Fruit fly (Drosophila melanogaster) whole organism, embryonic: ENCODE data around the gene Grip128.
A peak's percentile ranks its signal among the peaks of the same experiment; 100 is the strongest.

Experiments used
- Adf1 ChIP-seq: fragments of 200-800 bp; sonication (Bioruptor generic); IDR thresholded peaks from 2 replicates; pipeline ENCODE4 v1.3.6; 2022; ENCODE audit warnings: missing biosample characterization, missing genetic modification characterization
- Antp ChIP-seq: fragments of 200-800 bp; sonication (Bioruptor generic); optimal IDR thresholded peaks from 3 replicates; lab custom pipeline; 2016; ENCODE audit warnings: missing biosample characterization, missing genetic modification characterization
- Atf6 ChIP-seq: fragments of 200-800 bp; sonication (Bioruptor generic); IDR thresholded peaks from 2 replicates; pipeline ENCODE4 v1.3.6; 2022; ENCODE audit warnings: missing biosample characterization, missing genetic modification characterization
- B-H1 ChIP-seq: fragments of 200-800 bp; sonication (Bioruptor generic); IDR thresholded peaks from 3 replicates; pipeline ENCODE4 v1.3.6; 2022; ENCODE audit warnings: missing biosample characterization, missing genetic modification characterization
- CG10366 ChIP-seq: fragments of 200-800 bp; sonication (Bioruptor generic); IDR thresholded peaks from 2 replicates; pipeline ENCODE4 v1.3.6; 2022; ENCODE audit warnings: missing biosample characterization, missing genetic modification characterization
- CG11456 ChIP-seq: fragments of 200-800 bp; sonication (Bioruptor generic); IDR thresholded peaks from 3 replicates; pipeline ENCODE4 v1.3.6; 2022; ENCODE audit warnings: missing biosample characterization, missing genetic modification characterization
- CG12155 ChIP-seq: fragments of 200-800 bp; sonication (Bioruptor generic); optimal IDR thresholded peaks from 3 replicates; lab custom pipeline; 2016; ENCODE audit warnings: missing biosample characterization, missing genetic modification characterization
- CG16779 ChIP-seq: fragments of 200-800 bp; sonication (Bioruptor generic); IDR thresholded peaks from 2 replicates; pipeline ENCODE4 v1.3.6; 2022; ENCODE audit warnings: missing biosample characterization, missing genetic modification characterization
- CG18619 ChIP-seq: fragments of 200-800 bp; sonication (Bioruptor generic); optimal IDR thresholded peaks from 3 replicates; lab custom pipeline; 2017; ENCODE audit warnings: missing biosample characterization, mild to moderate bottlenecking, missing genetic modification characterization
- CG18764 ChIP-seq: fragments of 200-800 bp; sonication (Bioruptor generic); optimal IDR thresholded peaks from 3 replicates; lab custom pipeline; 2016; ENCODE audit warnings: missing biosample characterization, missing genetic modification characterization
- CG2116 ChIP-seq: fragments of 200-800 bp; sonication (Bioruptor generic); optimal IDR thresholded peaks from 3 replicates; lab custom pipeline; 2018; ENCODE audit warnings: missing biosample characterization, mild to moderate bottlenecking, missing genetic modification characterization
- CG2875 ChIP-seq: fragments of 200-800 bp; sonication (Bioruptor generic); optimal IDR thresholded peaks from 2 replicates; lab custom pipeline; 2017; ENCODE audit warnings: missing biosample characterization, mild to moderate bottlenecking, missing genetic modification characterization, missing genetic modification reagents
- CG30020 ChIP-seq: fragments of 200-800 bp; optimal IDR thresholded peaks from 2 replicates; lab custom pipeline; 2019; ENCODE audit warnings: missing biosample characterization, mild to moderate bottlenecking, missing genetic modification characterization, moderate library complexity
- CG31388 ChIP-seq: fragments of 200-800 bp; sonication (Bioruptor generic); optimal IDR thresholded peaks from 2 replicates; lab custom pipeline; 2016; ENCODE audit warnings: missing biosample characterization, missing genetic modification characterization
- CG34422 ChIP-seq: fragments of 200-800 bp; sonication (Bioruptor generic); IDR thresholded peaks from 3 replicates; pipeline ENCODE4 v1.3.6; 2022; ENCODE audit warnings: missing biosample characterization, missing genetic modification characterization
- CG42726 ChIP-seq: fragments of 200-800 bp; sonication (Bioruptor generic); IDR thresholded peaks from 2 replicates; pipeline ENCODE4 v1.3.6; 2022; ENCODE audit warnings: missing biosample characterization, missing genetic modification characterization; ENCODE audit not compliant: partially characterized antibody
- CG6654 ChIP-seq: fragments of 200-800 bp; sonication (Bioruptor generic); optimal IDR thresholded peaks from 2 replicates; lab custom pipeline; 2017; ENCODE audit warnings: missing biosample characterization, mild to moderate bottlenecking, missing genetic modification characterization
- CG7556 ChIP-seq: fragments of 200-800 bp; sonication (Bioruptor generic); optimal IDR thresholded peaks from 2 replicates; lab custom pipeline; 2017; ENCODE audit warnings: missing biosample characterization, mild to moderate bottlenecking, missing genetic modification characterization
- CG8290 ChIP-seq, 3 experiments: fragments of 200-800 bp; sonication (Bioruptor generic); optimal IDR thresholded peaks; 2 replicates each; lab custom pipeline; 2016 to 2019; ENCODE audit warnings: missing biosample characterization in 3 of 3, missing genetic modification characterization in 3 of 3, mild to moderate bottlenecking in 2 of 3, moderate library complexity in 1 of 3
- CG9437 ChIP-seq: fragments of 200-800 bp; sonication (Bioruptor generic); optimal IDR thresholded peaks from 2 replicates; lab custom pipeline; 2018; ENCODE audit warnings: missing biosample characterization, mild to moderate bottlenecking, missing genetic modification characterization
- Ets65A ChIP-seq: fragments of 200-800 bp; sonication (Bioruptor generic); peaks from one replicate; lab custom pipeline; 2016; ENCODE audit warnings: missing biosample characterization, missing genetic modification characterization
- Ets97D ChIP-seq: fragments of 200-800 bp; sonication (Bioruptor generic); optimal IDR thresholded peaks from 3 replicates; lab custom pipeline; 2016; ENCODE audit warnings: missing biosample characterization, missing genetic modification characterization
- MTF-1 ChIP-seq: fragments of 200-800 bp; sonication (Bioruptor generic); optimal IDR thresholded peaks from 2 replicates; lab custom pipeline; 2018; ENCODE audit warnings: missing biosample characterization, mild to moderate bottlenecking, missing genetic modification characterization, borderline replicate concordance
- Myb ChIP-seq: fragments of 200-800 bp; sonication (Bioruptor generic); optimal IDR thresholded peaks from 2 replicates; lab custom pipeline; 2016; ENCODE audit warnings: missing biosample characterization, missing genetic modification characterization
- Nf-YA ChIP-seq: fragments of 200-800 bp; sonication (Bioruptor generic); IDR thresholded peaks from 2 replicates; pipeline ENCODE4 v1.3.6; 2022; ENCODE audit warnings: missing biosample characterization, missing genetic modification characterization
- Scr ChIP-seq: fragments of 200-800 bp; sonication (Bioruptor generic); IDR thresholded peaks from 2 replicates; pipeline ENCODE4 v1.3.6; 2022; ENCODE audit warnings: missing biosample characterization, missing genetic modification characterization; ENCODE audit not compliant: partially characterized antibody
- Ssrp ChIP-seq: fragments of 200-800 bp; sonication (Bioruptor generic); optimal IDR thresholded peaks from 2 replicates; lab custom pipeline; 2018; ENCODE audit warnings: missing biosample characterization, mild to moderate bottlenecking, missing genetic modification characterization, moderate library complexity
- Stat92E ChIP-seq, 3 experiments: fragments of >200 bp in 2 of 3; fragments of 200-800 bp in 1 of 3; sonication (Bioruptor generic) in 1 of 3; optimal IDR thresholded peaks; 2 replicates each; lab custom pipeline; 2017 to 2019; ENCODE audit warnings: missing biosample characterization in 3 of 3, missing genetic modification characterization in 3 of 3, mild to moderate bottlenecking in 1 of 3, moderate library complexity in 1 of 3
- chif ChIP-seq, 2 experiments: fragments of 200-800 bp; sonication (Bioruptor generic); optimal IDR thresholded peaks; 3 replicates each; lab custom pipeline; 2016; ENCODE audit warnings: missing biosample characterization in 2 of 2, missing genetic modification characterization in 2 of 2
- crp ChIP-seq, 2 experiments: fragments of 200-800 bp; sonication (Bioruptor generic); optimal IDR thresholded peaks; 2 replicates in 1 of 2; 3 replicates in 1 of 2; lab custom pipeline; 2017; ENCODE audit warnings: missing biosample characterization in 2 of 2, missing genetic modification characterization in 2 of 2, mild to moderate bottlenecking in 1 of 2, moderate library complexity in 1 of 2
- dmrt11E ChIP-seq: fragments of 200-800 bp; sonication (Bioruptor generic); optimal IDR thresholded peaks from 3 replicates; lab custom pipeline; 2018; ENCODE audit warnings: missing biosample characterization, mild to moderate bottlenecking, missing genetic modification characterization, moderate library complexity
- dmrt99B ChIP-seq: fragments of 200-800 bp; sonication (Bioruptor generic); optimal IDR thresholded peaks from 2 replicates; lab custom pipeline; 2018; ENCODE audit warnings: missing biosample characterization, mild to moderate bottlenecking, missing genetic modification characterization, moderate library complexity
- dysf ChIP-seq: fragments of 200-800 bp; sonication (Bioruptor generic); IDR thresholded peaks from 3 replicates; pipeline ENCODE4 v1.3.6; 2022; ENCODE audit warnings: missing biosample characterization, missing genetic modification characterization
- grau ChIP-seq: fragments of 200-800 bp; optimal IDR thresholded peaks from 3 replicates; lab custom pipeline; 2019; ENCODE audit warnings: missing biosample characterization, mild to moderate bottlenecking, missing genetic modification characterization, moderate library complexity
- gsb ChIP-seq: fragments of 200-800 bp; sonication (Bioruptor generic); IDR thresholded peaks from 2 replicates; pipeline ENCODE4 v1.3.6; 2022; ENCODE audit warnings: missing biosample characterization, missing genetic modification characterization
- lilli ChIP-seq: fragments of 200-800 bp; sonication (Bioruptor generic); optimal IDR thresholded peaks from 3 replicates; lab custom pipeline; 2016; ENCODE audit warnings: missing biosample characterization, missing genetic modification characterization
- nerfin-2 ChIP-seq: fragments of 200-800 bp; sonication (Bioruptor generic); IDR thresholded peaks from 2 replicates; pipeline ENCODE4 v1.3.6; 2022; ENCODE audit warnings: missing biosample characterization, missing genetic modification characterization; ENCODE audit not compliant: partially characterized antibody
- nom ChIP-seq: fragments of 200-800 bp; sonication (Bioruptor generic); optimal IDR thresholded peaks from 2 replicates; lab custom pipeline; 2017; ENCODE audit warnings: missing biosample characterization, missing genetic modification characterization, mild to moderate bottlenecking, moderate library complexity, missing genetic modification reagents
- prd ChIP-seq, 3 experiments: fragments of >200 bp in 2 of 3; fragments of 200-800 bp in 1 of 3; sonication (Bioruptor generic) in 1 of 3; optimal IDR thresholded peaks in 2 of 3; IDR thresholded peaks in 1 of 3; 2 replicates in 2 of 3; 3 replicates in 1 of 3; pipeline versions ENCODE4 v1.3.6 to Lab custom; 2017 to 2022; ENCODE audit warnings: missing biosample characterization in 1 of 3, missing genetic modification characterization in 1 of 3
- scrt ChIP-seq: fragments of 200-800 bp; sonication (Bioruptor generic); optimal IDR thresholded peaks from 2 replicates; lab custom pipeline; 2018; ENCODE audit warnings: missing biosample characterization, mild to moderate bottlenecking, missing genetic modification characterization, moderate library complexity
- sna ChIP-seq: fragments of 200-800 bp; sonication (Bioruptor generic); IDR thresholded peaks from 2 replicates; pipeline ENCODE4 v1.3.6; 2022; ENCODE audit warnings: missing biosample characterization, missing genetic modification characterization; ENCODE audit not compliant: partially characterized antibody
- sob ChIP-seq: fragments of 200-800 bp; sonication (Bioruptor generic); IDR thresholded peaks from 2 replicates; pipeline ENCODE4 v1.3.6; 2022; ENCODE audit warnings: missing biosample characterization, missing genetic modification characterization
- sug ChIP-seq: fragments of 200-800 bp; optimal IDR thresholded peaks from 2 replicates; lab custom pipeline; 2019; ENCODE audit warnings: missing biosample characterization, mild to moderate bottlenecking, missing genetic modification characterization, moderate library complexity
- tna ChIP-seq: fragments of 200-800 bp; sonication (Bioruptor generic); IDR thresholded peaks from 2 replicates; pipeline ENCODE4 v1.3.6; 2022; ENCODE audit warnings: missing biosample characterization, missing genetic modification characterization; ENCODE audit not compliant: partially characterized antibody
- ttk ChIP-seq: fragments of 200-800 bp; sonication (Bioruptor generic); IDR thresholded peaks from 2 replicates; pipeline ENCODE4 v2.1.2; 2022; ENCODE audit warnings: missing biosample characterization, missing genetic modification characterization
- unc-4 ChIP-seq: fragments of 200-800 bp; sonication (Bioruptor generic); IDR thresholded peaks from 2 replicates; pipeline ENCODE4 v1.3.6; 2022; ENCODE audit warnings: missing biosample characterization, missing genetic modification characterization; ENCODE audit not compliant: partially characterized antibody
- zfh2 ChIP-seq: fragments of 200-800 bp; sonication (Bioruptor generic); optimal IDR thresholded peaks from 2 replicates; lab custom pipeline; 2016; ENCODE audit warnings: missing biosample characterization, missing genetic modification characterization

The Grip128 gene

DNA sequence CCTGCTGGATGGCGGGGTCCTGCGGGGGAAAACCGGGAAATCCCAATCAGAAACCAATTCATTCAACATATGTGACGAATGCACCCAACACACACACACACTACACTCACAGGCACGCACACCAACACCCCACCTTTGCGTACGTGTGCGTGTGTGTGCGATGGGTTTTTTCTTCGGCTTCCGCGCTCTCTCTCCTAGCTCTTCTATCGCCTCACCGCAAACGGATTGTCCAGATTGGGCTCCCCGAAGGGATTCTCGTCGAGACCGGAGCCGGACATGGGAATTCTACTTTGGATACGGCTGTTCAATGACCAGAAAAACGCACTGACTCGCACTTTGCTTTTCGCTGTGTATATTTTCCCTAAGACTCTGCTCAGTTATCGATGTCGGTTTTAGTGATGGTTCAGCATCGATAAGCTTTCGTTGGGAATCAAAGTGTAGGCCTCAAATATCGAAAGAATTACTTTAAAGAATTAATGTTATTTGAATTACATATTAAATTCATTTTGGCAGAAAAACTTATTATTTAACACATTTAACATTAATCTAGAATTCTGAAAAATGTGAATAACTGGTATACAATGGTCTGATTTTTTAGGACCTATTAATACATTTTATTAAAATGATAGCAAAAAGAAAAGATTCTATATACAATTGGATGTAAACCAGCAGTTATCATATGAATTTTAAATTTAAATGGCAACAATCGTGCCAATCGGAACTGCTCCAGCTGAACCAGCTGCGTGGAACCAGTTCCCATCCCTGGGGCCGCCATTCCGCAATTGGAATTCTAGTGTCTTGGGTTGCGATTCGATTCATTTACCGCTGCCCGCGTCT is 22.2 kb downstream of the Grip128 start, which contains the start of the genes Scamp and Ahcy (continued):
- TF ChIP-seq CG7556 (peak; percentile 27), CG10366 (GFP tag; lab: Robert Waterston, UW) (no peak), Antp (no peak), dmrt11E (tag; lab: Kevin White, UChicago) (no peak), CG18619 (GFP tag; lab: Kevin White, UChicago) (no peak), CG2875 (GFP tag; lab: Kevin White, UChicago) (no peak), grau (tag; lab: Kevin White, UChicago) (peak; percentile 12), Nf-YA (GFP tag; lab: Robert Waterston, UW) (no peak), Ets97D (peak; percentile 15), CG42726 (GFP tag; lab: Robert Waterston, UW) (no peak), chif (GFP tag; optimal IDR thresholded peaks at IDR 0.05; lab: Kevin White, UChicago) (no peak), zfh2 (GFP tag; lab: Kevin White, UChicago) (no peak), Scr (GFP tag; lab: Robert Waterston, UW) (peak; percentile 68), Stat92E (GFP tag; optimal IDR thresholded peaks at IDR 0.05; lab: Kevin White, UChicago) (no peak), gsb (GFP tag; lab: Robert Waterston, UW) (no peak), CG11456 (no peak), sug (tag; lab: Kevin White, UChicago) (no peak), Ets65A (GFP tag; lab: Kevin White, UChicago) (peak; percentile 7), crp (GFP tag; optimal IDR thresholded peaks at IDR 0.05; lab: Kevin White, UChicago) (peak in 1 of 2 experiments; percentile 15), lilli (GFP tag; lab: Kevin White, UChicago) (peak; percentile 38), MTF-1 (GFP tag; lab: Kevin White, UChicago) (no peak), CG12155 (GFP tag; lab: Kevin White, UChicago) (no peak), B-H1 (GFP tag; lab: Robert Waterston, UW) (no peak), Ssrp (tag; lab: Kevin White, UChicago) (no peak), nom (GFP tag; lab: Kevin White, UChicago) (no peak), Atf6 (no peak), scrt (GFP tag; lab: Kevin White, UChicago) (no peak), tna (no peak), dmrt99B (tag; lab: Kevin White, UChicago) (no peak), Myb (GFP tag; lab: Kevin White, UChicago) (peak; percentile 22), CG16779 (GFP tag; lab: Robert Waterston, UW) (no peak), sob (no peak), CG6654 (GFP tag; lab: Kevin White, UChicago) (no peak), Adf1 (no peak), CG31388 (GFP tag; lab: Kevin White, UChicago) (no peak), CG18764 (GFP tag; lab: Kevin White, UChicago) (no peak), CG8290 (GFP tag; optimal IDR thresholded peaks at IDR 0.05; lab: Kevin White, UChicago) (peak; percentile 18), CG8290 (tag; optimal IDR thresholded peaks at IDR 0.05; lab: Kevin White, UChicago) (no peak), dysf (no peak), nerfin-2 (GFP tag; lab: Robert Waterston, UW) (0 out of 2 replicates have a peak, but pooled peaks have one; percentile 11), CG30020 (peak; percentile 38), unc-4 (GFP tag; lab: Robert Waterston, UW) (peak; percentile 55; the same call in 1 of the 2 replicates), CG34422 (GFP tag; lab: Robert Waterston, UW) (no peak), CG2116 (GFP tag; lab: Kevin White, UChicago) (peak; percentile 77), ttk (GFP tag; lab: Robert Waterston, UW) (no peak), prd (optimal IDR thresholded peaks at IDR 0.05; lab: Kevin White, UChicago) (no peak), prd (GFP tag; IDR thresholded peaks at IDR 0.05; lab: Robert Waterston, UW) (no peak), sna (GFP tag; lab: Robert Waterston, UW) (no peak; the same call in 1 of the 2 replicates), CG9437 (GFP tag; lab: Kevin White, UChicago) (peak; percentile 14)
